Worm (Caenorhabditis elegans): Measurements from ENCODE around the gene str-168.

DNA sequence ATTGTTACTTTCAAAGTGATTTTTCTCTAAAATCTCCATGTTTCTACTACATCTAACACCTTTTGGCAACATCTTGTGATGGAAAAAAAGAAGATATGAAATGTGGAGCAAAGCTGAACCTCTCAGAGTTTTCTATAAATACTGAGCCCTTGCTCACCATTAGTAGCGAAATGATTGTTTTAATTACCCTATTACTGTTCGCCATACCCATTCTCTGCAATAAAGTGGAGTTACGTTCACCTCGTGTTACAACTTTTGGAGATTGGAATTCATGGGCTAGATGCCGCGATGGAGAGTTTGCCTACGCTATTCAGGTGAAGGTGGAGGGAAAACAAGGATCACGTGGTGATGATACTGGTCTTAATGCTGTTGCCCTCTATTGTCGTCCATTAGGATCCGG is 25.1 kb downstream of the str-168 start, which contains the start of gene txt-3:
- TF ChIP-seq zag-1 (tag; optimal IDR thresholded peaks at IDR 0.05) = no peak
- TF ChIP-seq Y48G9A.11 (GFP tag; IDR thresholded peaks at IDR 0.05) = no peak
- no peak for TF ChIP-seq ceh-32 (tag; optimal IDR thresholded peaks at IDR 0.05; ENCODE audit: poor library complexity)
